Worm (Caenorhabditis elegans): ENCODE results near the gene C45B11.5.

C45B11.5 gene

DNA sequence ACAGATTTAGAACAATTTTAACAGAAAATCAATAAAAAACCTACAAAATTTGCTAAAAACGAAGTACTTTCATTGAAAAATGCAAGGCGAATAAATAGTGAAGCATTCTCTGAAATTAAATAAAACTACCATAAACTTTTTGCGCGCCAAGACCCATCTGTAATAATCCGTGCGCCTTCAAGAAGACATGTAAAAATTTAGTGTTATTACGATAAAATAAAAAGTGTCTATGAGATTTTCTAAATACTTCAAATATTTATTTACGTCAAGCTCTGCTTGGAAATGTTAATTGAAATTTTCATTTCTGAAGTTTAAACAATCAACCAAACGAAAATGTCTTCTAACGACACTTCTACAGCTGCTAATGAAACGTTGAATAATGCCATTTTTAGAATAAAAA is 1.6 kb upstream of the C45B11.5 start, which contains the start of gene C45B11.9:
Gene C45B11.9, plus strand, starts transcription at position 301 of the 400 bp plus-strand sequence.
- TF ChIP-seq pqm-1 (tag; optimal IDR thresholded peaks at IDR 0.05): no peak
- no peak for TF ChIP-seq ceh-16 (tag; optimal IDR thresholded peaks at IDR 0.05)
- no peak for TF ChIP-seq nhr-76 (tag; optimal IDR thresholded peaks at IDR 0.05)
- no peak for TF ChIP-seq mdl-1 (tag; optimal IDR thresholded peaks at IDR 0.05)

DNA sequence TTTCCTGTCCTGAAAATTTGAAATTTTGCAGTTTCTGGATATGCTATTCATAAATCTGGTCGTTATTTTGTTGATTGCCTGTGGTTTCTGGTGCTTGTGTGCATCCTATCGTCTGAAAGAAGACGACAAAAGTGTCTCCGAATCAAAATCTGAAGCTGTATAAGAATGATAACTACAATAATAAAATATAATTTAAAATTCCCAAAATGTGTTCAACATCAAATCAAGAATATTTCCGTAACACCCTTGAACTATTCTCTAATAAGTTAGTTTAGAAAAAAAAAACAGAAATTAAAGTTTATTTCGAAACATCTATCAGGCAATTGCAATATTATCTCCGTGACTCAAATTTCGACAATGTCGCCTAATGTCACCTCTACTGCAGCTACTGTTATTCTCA is 1.1 kb upstream of the C45B11.5 start, which contains the start of gene C45B11.8:
Gene C45B11.8, plus strand, starts transcription at position 301 of the 400 bp plus-strand sequence.
- TF ChIP-seq nhr-28 (tag; optimal IDR thresholded peaks at IDR 0.05): no peak
- TF ChIP-seq hmg-11 (tag; optimal IDR thresholded peaks at IDR 0.05): no peak
- TF ChIP-seq nhr-76 (tag; optimal IDR thresholded peaks at IDR 0.05): no peak
- TF ChIP-seq mml-1 (tag; optimal IDR thresholded peaks at IDR 0.05): no peak
- TF ChIP-seq nhr-11 (tag; optimal IDR thresholded peaks at IDR 0.05): no peak
- TF ChIP-seq nhr-43 (tag; optimal IDR thresholded peaks at IDR 0.05; ENCODE audit: poor library complexity, severe bottlenecking): no peak
- TF ChIP-seq lin-15B (tag; optimal IDR thresholded peaks at IDR 0.05): no peak

- TF ChIP-seq nfya-1 (tag; optimal IDR thresholded peaks at IDR 0.05; ENCODE audit: insufficient read depth) (no peak), egl-5 (tag; optimal IDR thresholded peaks at IDR 0.05) (no peak), ztf-4 (tag; optimal IDR thresholded peaks at IDR 0.05) (no peak), nhr-23 (tag; optimal IDR thresholded peaks at IDR 0.05) (no peak), lin-15B (tag; optimal IDR thresholded peaks at IDR 0.05) (no peak), lin-39 (tag; optimal IDR thresholded peaks at IDR 0.05) (no peak), snpc-4 (tag; optimal IDR thresholded peaks at IDR 0.05) (no peak)
These were observed 939 bp downstream of the C45B11.5 start, which contains the start of gene C45B11.2 for ce11 chrV:11042538-11042937. Gene C45B11.2, plus strand, starts transcription at chrV:11042710.

DNA sequence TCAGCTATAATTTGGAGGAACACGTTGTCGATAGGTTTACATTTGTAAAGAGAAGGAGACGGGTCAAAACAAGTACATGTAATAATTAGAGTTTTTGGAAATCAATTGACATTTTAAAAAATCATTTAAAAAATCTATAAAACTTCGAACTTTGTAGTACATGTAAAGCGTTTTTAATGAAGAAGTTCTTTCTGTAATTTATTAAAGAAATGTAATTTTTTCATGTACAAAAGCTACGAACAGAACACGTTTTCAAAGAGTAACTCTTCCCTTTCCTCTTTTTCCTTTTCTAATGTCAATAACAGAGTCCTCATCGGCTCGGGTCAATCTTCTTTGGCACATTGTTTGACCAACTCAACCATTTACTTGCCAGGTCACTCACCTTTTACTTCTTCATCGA is 2.2 kb downstream of the C45B11.5 start, which contains the start of gene C45B11.6:
Gene C45B11.6, plus strand, starts transcription at position 301 of the 400 bp plus-strand sequence.
- TF ChIP-seq sea-2 (GFP tag; optimal IDR thresholded peaks at IDR 0.05) (no peak), pha-4 (tag; optimal IDR thresholded peaks at IDR 0.05) (peak; percentile 68)

- peak; percentile 72 for TF ChIP-seq elt-2 (tag; optimal IDR thresholded peaks at IDR 0.05)
- TF ChIP-seq jun-1 (tag; optimal IDR thresholded peaks at IDR 0.05): no peak
- TF ChIP-seq pqm-1 (tag; optimal IDR thresholded peaks at IDR 0.05): peak; percentile 83
These were observed 5.1 kb downstream of the C45B11.5 start, which contains the start of gene dhs-18 for ce11 chrV:11046730-11047129. Gene dhs-18, minus strand, starts transcription at chrV:11046833.

- no peak for TF ChIP-seq nhr-23 (tag; optimal IDR thresholded peaks at IDR 0.05)
- TF ChIP-seq egl-27 (tag; optimal IDR thresholded peaks at IDR 0.05): no peak
- no peak for TF ChIP-seq nhr-76 (tag; optimal IDR thresholded peaks at IDR 0.05)
- TF ChIP-seq sea-2 (GFP tag; optimal IDR thresholded peaks at IDR 0.05): no peak
- no peak for TF ChIP-seq unc-62 (GFP tag; optimal IDR thresholded peaks at IDR 0.05)
- no peak for TF ChIP-seq fkh-2 (tag; optimal IDR thresholded peaks at IDR 0.05)
- TF ChIP-seq nfya-1 (tag; optimal IDR thresholded peaks at IDR 0.05; ENCODE audit: insufficient read depth): no peak
- no peak for TF ChIP-seq elt-1 (tag; optimal IDR thresholded peaks at IDR 0.05)
- TF ChIP-seq ztf-4 (tag; optimal IDR thresholded peaks at IDR 0.05): no peak
- TF ChIP-seq pqm-1 (tag; optimal IDR thresholded peaks at IDR 0.05): no peak
- TF ChIP-seq skn-1 (tag; optimal IDR thresholded peaks at IDR 0.05): no peak
- no peak for TF ChIP-seq nhr-25 (tag; optimal IDR thresholded peaks at IDR 0.05)
These were observed 7.1 kb downstream of the C45B11.5 start, which contains the start of gene srh-74 for ce11 chrV:11048678-11049077. Gene srh-74, minus strand, starts transcription at chrV:11048778.

DNA sequence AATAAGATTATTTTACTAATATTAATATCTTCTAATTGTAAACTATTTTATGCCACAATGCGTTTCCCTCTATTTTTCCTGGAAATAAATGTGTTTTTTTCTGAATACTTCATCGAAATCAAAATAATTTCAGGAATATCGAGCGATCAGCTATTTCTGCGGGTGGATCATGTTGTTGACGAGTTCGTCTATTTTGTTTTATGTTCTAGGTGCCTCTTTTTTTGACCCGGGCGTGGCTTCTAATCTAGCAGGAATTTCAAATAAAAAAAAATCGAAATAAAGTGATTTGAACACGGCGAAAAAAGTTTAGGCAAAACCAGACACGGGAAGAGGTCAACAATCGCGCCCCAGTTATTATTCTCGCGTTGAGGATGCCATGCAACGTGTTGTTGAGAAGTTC is 10.3 kb downstream of the C45B11.5 start, which contains the start of gene T04C12.33:
Gene T04C12.33, plus strand, starts transcription at position 301 of the 400 bp plus-strand sequence.
- TF ChIP-seq nhr-67 (tag; optimal IDR thresholded peaks at IDR 0.05) (no peak), nhr-23 (tag; optimal IDR thresholded peaks at IDR 0.05) (peak; percentile 16)

DNA sequence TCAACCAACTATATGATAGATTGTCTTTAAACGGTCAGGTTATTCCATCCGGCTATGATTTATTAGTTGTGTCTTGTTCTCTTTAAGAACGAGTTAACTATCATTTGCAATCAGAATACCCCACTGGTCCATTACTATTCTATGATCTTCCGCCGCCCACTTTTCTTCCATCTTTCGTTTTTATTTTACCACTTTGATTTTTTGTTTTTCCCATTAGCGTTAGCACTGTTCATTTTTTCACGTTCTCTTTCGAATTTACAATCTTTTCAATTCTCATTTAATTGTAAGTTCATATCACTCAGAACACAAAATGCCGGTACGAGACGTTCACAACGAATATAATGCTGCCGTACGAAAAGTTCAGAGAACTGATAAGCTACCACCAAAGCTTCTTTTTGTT is 12.2 kb downstream of the C45B11.5 start, which contains the start of gene T04C12.7:
Gene T04C12.7, plus strand, starts transcription at position 301 of the 400 bp plus-strand sequence.
- TF ChIP-seq egl-5 (tag; optimal IDR thresholded peaks at IDR 0.05): no peak
- no peak for TF ChIP-seq lsy-12 (tag; optimal IDR thresholded peaks at IDR 0.05)
- TF ChIP-seq daf-12 (tag; optimal IDR thresholded peaks at IDR 0.05): no peak
- no peak for TF ChIP-seq ztf-4 (tag; optimal IDR thresholded peaks at IDR 0.05)
- TF ChIP-seq fkh-2 (tag; optimal IDR thresholded peaks at IDR 0.05): no peak
- TF ChIP-seq lin-15B (tag; optimal IDR thresholded peaks at IDR 0.05): no peak
- TF ChIP-seq jun-1 (tag; optimal IDR thresholded peaks at IDR 0.05): no peak
- no peak for TF ChIP-seq fkh-10 (GFP tag; optimal IDR thresholded peaks at IDR 0.05)
- no peak for TF ChIP-seq nhr-43 (tag; optimal IDR thresholded peaks at IDR 0.05; ENCODE audit: poor library complexity, severe bottlenecking)
- TF ChIP-seq pha-4 (tag; optimal IDR thresholded peaks at IDR 0.05): no peak
- TF ChIP-seq mml-1 (tag; optimal IDR thresholded peaks at IDR 0.05): no peak
- no peak for TF ChIP-seq nhr-11 (tag; optimal IDR thresholded peaks at IDR 0.05)
